Worm (Caenorhabditis elegans) whole organism, mixed stage, embryonic: ENCODE measurements around the gene lip-1.

Source experiments
- M03D4.4 ChIP-seq: sonication (generic microtip); optimal IDR thresholded peaks from 2 replicates; lab custom pipeline; 2017; ENCODE audit warnings: mild to moderate bottlenecking, missing genetic modification characterization, missing compliant biosample characterization
- blmp-1 ChIP-seq: fragments of 150-350 bp; optimal IDR thresholded peaks from 2 replicates; lab custom pipeline; 2014; ENCODE audit warnings: missing biosample characterization, missing genetic modification characterization
- ceh-39 ChIP-seq: fragments of 150-350 bp; optimal IDR thresholded peaks from 2 replicates; lab custom pipeline; 2014; ENCODE audit warnings: missing biosample characterization, missing genetic modification characterization
- ceh-43 ChIP-seq: fragments of 200-800 bp; sonication (Bioruptor generic); optimal IDR thresholded peaks from 2 replicates; lab custom pipeline; 2018; ENCODE audit warnings: mild to moderate bottlenecking, missing genetic modification characterization, moderate library complexity, missing compliant biosample characterization
- ceh-83 ChIP-seq: fragments of 200-800 bp; sonication (Bioruptor generic); optimal IDR thresholded peaks from 2 replicates; lab custom pipeline; 2018; ENCODE audit warnings: mild to moderate bottlenecking, missing genetic modification characterization, missing compliant biosample characterization
- ces-1 ChIP-seq: fragments of 150-350 bp; optimal IDR thresholded peaks from 2 replicates; lab custom pipeline; 2014; ENCODE audit warnings: missing biosample characterization, missing genetic modification reagents, missing genetic modification characterization
- cnd-1 ChIP-seq: fragments of 200-800 bp; sonication (Bioruptor generic); optimal IDR thresholded peaks from 2 replicates; lab custom pipeline; 2018; ENCODE audit warnings: mild to moderate bottlenecking, missing genetic modification characterization, missing compliant biosample characterization
- drap-1 ChIP-seq: fragments of 200-800 bp; sonication (Bioruptor generic); optimal IDR thresholded peaks from 3 replicates; lab custom pipeline; 2018; ENCODE audit warnings: mild to moderate bottlenecking, missing genetic modification characterization, missing compliant biosample characterization
- elt-1 ChIP-seq: sonication (generic microtip); optimal IDR thresholded peaks from 2 replicates; lab custom pipeline; 2017; ENCODE audit warnings: missing genetic modification characterization, mild to moderate bottlenecking, missing compliant biosample characterization, antibody characterized with exemption, moderate library complexity, borderline replicate concordance; ENCODE audit not compliant: insufficient read depth
- elt-3 ChIP-seq: fragments of 150-350 bp; optimal IDR thresholded peaks from 2 replicates; lab custom pipeline; 2014; ENCODE audit warnings: missing biosample characterization, missing genetic modification characterization
- ham-2 ChIP-seq: fragments of 200-800 bp; sonication (Bioruptor generic); optimal IDR thresholded peaks from 2 replicates; lab custom pipeline; 2018; ENCODE audit warnings: mild to moderate bottlenecking, missing genetic modification characterization, missing compliant biosample characterization
- hlh-1 ChIP-seq: fragments of 150-350 bp; optimal IDR thresholded peaks from 2 replicates; lab custom pipeline; 2014; ENCODE audit warnings: missing biosample characterization, missing genetic modification reagents, missing genetic modification characterization
- lin-13 ChIP-seq: fragments of 150-350 bp; optimal IDR thresholded peaks from 2 replicates; lab custom pipeline; 2014; ENCODE audit warnings: missing biosample characterization, missing genetic modification characterization
- lin-32 ChIP-seq: fragments of 200-800 bp; sonication (Bioruptor generic); optimal IDR thresholded peaks from 2 replicates; lab custom pipeline; 2018; ENCODE audit warnings: mild to moderate bottlenecking, missing genetic modification characterization, missing compliant biosample characterization
- lsy-2 ChIP-seq: fragments of 150-350 bp; optimal IDR thresholded peaks from 2 replicates; lab custom pipeline; 2014; ENCODE audit warnings: missing biosample characterization, missing genetic modification characterization
- mab-5 ChIP-seq: fragments of 150-350 bp; optimal IDR thresholded peaks from 2 replicates; lab custom pipeline; 2014; ENCODE audit warnings: missing biosample characterization, missing genetic modification characterization
- mls-2 ChIP-seq: sonication (generic microtip); optimal IDR thresholded peaks from 2 replicates; lab custom pipeline; 2016; ENCODE audit warnings: mild to moderate bottlenecking, missing genetic modification characterization, moderate library complexity, missing compliant biosample characterization
- nhr-2 ChIP-seq: fragments of 150-350 bp; optimal IDR thresholded peaks from 2 replicates; lab custom pipeline; 2014; ENCODE audit warnings: missing biosample characterization, missing genetic modification characterization
- nhr-237 ChIP-seq: fragments of 150-350 bp; optimal IDR thresholded peaks from 2 replicates; lab custom pipeline; 2014; ENCODE audit warnings: missing biosample characterization, missing genetic modification characterization
- nhr-28 ChIP-seq: fragments of 150-350 bp; optimal IDR thresholded peaks from 2 replicates; lab custom pipeline; 2014; ENCODE audit warnings: missing biosample characterization, missing genetic modification characterization
- nhr-76 ChIP-seq: sonication (generic microtip); optimal IDR thresholded peaks from 2 replicates; lab custom pipeline; 2017; ENCODE audit warnings: missing biosample characterization, missing genetic modification characterization
- pha-4 ChIP-seq: fragments of 150-350 bp; optimal IDR thresholded peaks from 2 replicates; lab custom pipeline; 2018; ENCODE audit warnings: missing biosample characterization, missing genetic modification reagents, missing genetic modification characterization
- sem-2 ChIP-seq: fragments of 200-800 bp; sonication (Bioruptor generic); optimal IDR thresholded peaks from 2 replicates; lab custom pipeline; 2018; ENCODE audit warnings: mild to moderate bottlenecking, missing genetic modification characterization, missing compliant biosample characterization
- snpc-4 ChIP-seq: fragments of 150-350 bp; optimal IDR thresholded peaks from 2 replicates; lab custom pipeline; 2014; ENCODE audit warnings: missing biosample characterization, missing genetic modification characterization
- sptf-1 ChIP-seq: sonication (generic microtip); optimal IDR thresholded peaks from 2 replicates; lab custom pipeline; 2017; ENCODE audit warnings: mild to moderate bottlenecking, missing genetic modification characterization, moderate library complexity, missing compliant biosample characterization
- tbx-8 ChIP-seq: fragments of 200-800 bp; sonication (Bioruptor generic); optimal IDR thresholded peaks from 2 replicates; lab custom pipeline; 2018; ENCODE audit warnings: mild to moderate bottlenecking, missing genetic modification characterization, moderate library complexity, missing compliant biosample characterization
- unc-39 ChIP-seq: fragments of 150-350 bp; optimal IDR thresholded peaks from 2 replicates; lab custom pipeline; 2014; ENCODE audit warnings: missing biosample characterization, missing genetic modification characterization
- unc-62 ChIP-seq: fragments of 150-350 bp; optimal IDR thresholded peaks from 2 replicates; lab custom pipeline; 2014; ENCODE audit warnings: missing biosample characterization, missing genetic modification reagents, missing genetic modification characterization
- ztf-11 ChIP-seq: fragments of 150-350 bp; optimal IDR thresholded peaks from 2 replicates; lab custom pipeline; 2014; ENCODE audit warnings: missing biosample characterization, missing genetic modification characterization

The lip-1 gene

ce11 chrIV:6878912-6879554, 36.3 kb downstream of the lip-1 start:
- TF ChIP-seq unc-39 (tag; lab: Kevin White, UChicago) (no peak), pha-4 (tag; lab: Kevin White, UChicago) (no peak), hlh-1 (tag; lab: Kevin White, UChicago) (no peak), lin-32 (GFP tag; lab: Kevin White, UChicago) (no peak), blmp-1 (no peak), ces-1 (no peak), cnd-1 (tag; lab: Kevin White, UChicago) (peak; percentile 23)

- TF ChIP-seq ceh-43 (GFP tag; lab: Kevin White, UChicago) (no peak), elt-3 (tag; lab: Kevin White, UChicago) (no peak), nhr-2 (tag; lab: Kevin White, UChicago) (no peak), unc-39 (tag; lab: Kevin White, UChicago) (no peak), elt-1 (no peak), hlh-1 (tag; lab: Kevin White, UChicago) (no peak), nhr-28 (tag; lab: Kevin White, UChicago) (no peak), lin-32 (GFP tag; lab: Kevin White, UChicago) (no peak), cnd-1 (tag; lab: Kevin White, UChicago) (no peak)
These were observed 37.0 kb downstream of the lip-1 start for ce11 chrIV:6879666-6880210.

ce11 chrIV:6880415-6880814, 37.7 kb downstream of the lip-1 start:
- TF ChIP-seq ceh-83 (GFP tag; lab: Kevin White, UChicago), result no peak
- no peak for TF ChIP-seq nhr-28 (tag; lab: Kevin White, UChicago)
- TF ChIP-seq sem-2 (GFP tag; lab: Kevin White, UChicago), result no peak
- no peak for TF ChIP-seq drap-1 (GFP tag; lab: Kevin White, UChicago)
- TF ChIP-seq tbx-8, result no peak
- no peak for TF ChIP-seq lin-13 (tag; lab: Kevin White, UChicago)
- no peak for TF ChIP-seq ces-1
- TF ChIP-seq snpc-4 (tag; lab: Kevin White, UChicago), result no peak
- TF ChIP-seq pha-4 (tag; lab: Kevin White, UChicago), result no peak
- TF ChIP-seq ceh-43 (GFP tag; lab: Kevin White, UChicago), result no peak
- no peak for TF ChIP-seq nhr-237 (tag; lab: Kevin White, UChicago)
- TF ChIP-seq mab-5 (tag; lab: Kevin White, UChicago), result no peak
- TF ChIP-seq ceh-39 (tag; lab: Kevin White, UChicago), result no peak
- TF ChIP-seq blmp-1, result no peak

ce11 chrIV:6881183-6881582, 38.4 kb downstream of the lip-1 start:
- TF ChIP-seq sptf-1 (tag; lab: Kevin White, UChicago) (no peak), mls-2 (tag; lab: Kevin White, UChicago) (no peak), blmp-1 (no peak), ztf-11 (tag; lab: Kevin White, UChicago) (no peak), tbx-8 (no peak), unc-62 (GFP tag; lab: Kevin White, UChicago) (peak; percentile 21), elt-3 (tag; lab: Kevin White, UChicago) (no peak), nhr-28 (tag; lab: Kevin White, UChicago) (no peak), ceh-43 (GFP tag; lab: Kevin White, UChicago) (no peak), pha-4 (tag; lab: Kevin White, UChicago) (no peak), nhr-2 (tag; lab: Kevin White, UChicago) (no peak), hlh-1 (tag; lab: Kevin White, UChicago) (peak; percentile 45), elt-1 (no peak), nhr-76 (tag; lab: Kevin White, UChicago) (no peak), ces-1 (peak; percentile 57)
- TF ChIP-seq, all 35 proteins: peak for 3

- TF ChIP-seq tbx-8, result no peak
- TF ChIP-seq nhr-2 (tag; lab: Kevin White, UChicago), result no peak
- no peak for TF ChIP-seq ham-2
These were observed 40.6 kb downstream of the lip-1 start, which contains the start of gene tre-2 for ce11 chrIV:6883342-6883741. TSS of gene tre-2 (minus strand) at chrIV:6883442.

ce11 chrIV:6887601-6888099, 44.9 kb downstream of the lip-1 start, which contains the start of the genes T05A12.3 and T05A12.4:
TSS of gene T05A12.3 (minus strand) at chrIV:6887651.
TSS of gene T05A12.4 (plus strand) at chrIV:6887948.
- TF ChIP-seq lin-32 (GFP tag; lab: Kevin White, UChicago), result no peak
- TF ChIP-seq M03D4.4, result no peak
- TF ChIP-seq ceh-39 (tag; lab: Kevin White, UChicago), result no peak
- peak; percentile 27 for TF ChIP-seq drap-1 (GFP tag; lab: Kevin White, UChicago)
- peak; percentile 5 for TF ChIP-seq ces-1
- peak; percentile 24 for TF ChIP-seq lsy-2 (tag; lab: Kevin White, UChicago)
